Worm (Caenorhabditis elegans) whole organism, early embryonic: ENCODE measurements around the gene bath-44.

Experiments used
- F13C5.2 ChIP-seq: sonication (generic microtip); optimal IDR thresholded peaks from 2 replicates; lab custom pipeline; 2017; ENCODE audit warnings: mild to moderate bottlenecking, missing genetic modification characterization, inconsistent platforms, missing compliant biosample characterization
- ama-1 ChIP-seq: fragments of 150-350 bp; optimal IDR thresholded peaks from 2 replicates; lab custom pipeline; 2014
- ceh-13 ChIP-seq: fragments of 200-800 bp; sonication (Bioruptor generic); optimal IDR thresholded peaks from 2 replicates; lab custom pipeline; 2018; ENCODE audit warnings: mild to moderate bottlenecking, missing genetic modification characterization, missing compliant biosample characterization
- ets-7 ChIP-seq: sonication (generic microtip); optimal IDR thresholded peaks from 2 replicates; lab custom pipeline; 2016; ENCODE audit warnings: missing genotype, missing genetic modification characterization, missing compliant biosample characterization
- flt-1 ChIP-seq: fragments of 200-800 bp; sonication (Bioruptor generic); IDR thresholded peaks from 2 replicates; pipeline ENCODE4 v1.3.6; 2022; ENCODE audit warnings: missing genetic modification characterization, missing compliant biosample characterization
- hmbx-1 ChIP-seq: sonication (generic microtip); optimal IDR thresholded peaks from 2 replicates; lab custom pipeline; 2016; ENCODE audit warnings: mild to moderate bottlenecking, missing genetic modification characterization, missing compliant biosample characterization
- hmg-4 ChIP-seq: fragments of 200-800 bp; sonication (Bioruptor generic); optimal IDR thresholded peaks from 2 replicates; lab custom pipeline; 2018; ENCODE audit warnings: mild to moderate bottlenecking, missing genetic modification characterization, missing compliant biosample characterization
- hnd-1 ChIP-seq: sonication (generic microtip); optimal IDR thresholded peaks from 2 replicates; lab custom pipeline; 2016; ENCODE audit warnings: missing genetic modification characterization, missing compliant biosample characterization
- pes-1 ChIP-seq: fragments of 200-800 bp; sonication (Bioruptor generic); IDR thresholded peaks from 2 replicates; pipeline ENCODE4 v1.3.6; 2022; ENCODE audit warnings: missing genetic modification reagents, missing genetic modification characterization, missing compliant biosample characterization
- tbx-11 ChIP-seq: fragments of 200-800 bp; sonication (Bioruptor generic); IDR thresholded peaks from 2 replicates; pipeline ENCODE4 v1.3.6; 2022; ENCODE audit warnings: missing genetic modification characterization, missing compliant biosample characterization
- tbx-37 ChIP-seq: fragments of 200-800 bp; sonication (Bioruptor generic); conservative IDR thresholded peaks from 2 replicates; pipeline ENCODE4 v1.3.6; 2022; ENCODE audit warnings: missing genetic modification reagents, missing genetic modification characterization, missing compliant biosample characterization
- tra-4 ChIP-seq: sonication (generic microtip); optimal IDR thresholded peaks from 2 replicates; lab custom pipeline; 2017; ENCODE audit warnings: missing genetic modification characterization, missing compliant biosample characterization

- TF ChIP-seq hmg-4 (GFP tag; lab: Kevin White, UChicago) (no peak), tra-4 (tag; lab: Kevin White, UChicago) (no peak), ama-1 (no peak), tbx-37 (GFP tag; lab: Robert Waterston, UW) (no peak), hmbx-1 (tag; lab: Kevin White, UChicago) (no peak), flt-1 (GFP tag; lab: Robert Waterston, UW) (no peak), F13C5.2 (tag; lab: Kevin White, UChicago) (no peak), tbx-11 (no peak), pes-1 (no peak), ets-7 (no peak), hnd-1 (tag; lab: Kevin White, UChicago) (no peak), ceh-13 (no peak)
Measured at ce11 chrII:7356773-7357172, 38.0 kb upstream of the bath-44 start.
